Fruit fly (Drosophila melanogaster): ENCODE data around the gene aust.
A peak's percentile ranks its signal among the peaks of the same experiment; 100 is the strongest.

dm6 chr2L:9231760-9232431 lies 18.9 kb downstream of the aust start:
- peak; percentile 73 for TF ChIP-seq CG32121 (GFP tag; IDR thresholded peaks at IDR 0.05)
- TF ChIP-seq rn (GFP tag; IDR thresholded peaks at IDR 0.05), result 0 out of 2 replicates have a peak, but pooled peaks have one; percentile 16

Measured in whole organism, pupa.